Fruit fly (Drosophila melanogaster) whole organism, prepupa: Measurements from ENCODE around the gene Or33a.

Experiments
- Ets96B ChIP-seq: fragments of 200-800 bp; optimal IDR thresholded peaks from 2 replicates; lab custom pipeline; 2019; ENCODE audit warnings: missing biosample characterization, mild to moderate bottlenecking, missing genetic modification characterization, moderate library complexity
- Gug ChIP-seq: fragments of 200-800 bp; sonication (Bioruptor generic); IDR thresholded peaks from 2 replicates; pipeline ENCODE4 v1.3.6; 2022; ENCODE audit warnings: missing biosample characterization, missing genetic modification characterization
- Lpt ChIP-seq: fragments of 200-800 bp; sonication (Bioruptor generic); optimal IDR thresholded peaks from 3 replicates; lab custom pipeline; 2016; ENCODE audit warnings: missing biosample characterization, missing genetic modification characterization
- OdsH ChIP-seq: fragments of 200-800 bp; sonication (Bioruptor generic); optimal IDR thresholded peaks from 3 replicates; lab custom pipeline; 2016; ENCODE audit warnings: missing biosample characterization, missing genetic modification characterization
- cyc ChIP-seq: fragments of 200-800 bp; sonication (Bioruptor generic); optimal IDR thresholded peaks from 3 replicates; lab custom pipeline; 2016; ENCODE audit warnings: missing biosample characterization, missing genetic modification characterization
- fkh ChIP-seq: fragments of 200-800 bp; sonication (Bioruptor generic); optimal IDR thresholded peaks from 3 replicates; lab custom pipeline; 2017; ENCODE audit warnings: missing biosample characterization, mild to moderate bottlenecking, missing genetic modification characterization, moderate library complexity

DNA sequence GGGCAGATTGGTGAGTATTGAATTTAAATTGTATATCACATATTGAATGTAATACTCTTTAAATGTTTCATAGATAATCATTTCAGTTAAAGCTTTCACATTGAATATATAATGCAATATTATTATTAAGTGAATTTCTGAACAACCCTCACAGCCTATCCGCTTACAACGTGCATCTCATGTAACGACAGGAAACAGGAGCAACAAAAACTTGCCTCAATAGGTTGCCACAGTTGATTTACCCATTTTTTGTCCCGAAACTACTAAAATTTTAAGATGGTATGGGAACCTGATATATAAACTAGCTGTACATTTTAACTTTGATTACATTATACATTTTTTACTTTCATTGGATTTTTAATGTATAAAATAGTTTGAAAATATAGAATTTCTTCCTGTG is 24.4 kb downstream of the Or33a start:
- TF ChIP-seq OdsH (GFP tag; lab: Kevin White, UChicago) (no peak), Gug (no peak), fkh (GFP tag; lab: Kevin White, UChicago) (no peak), Lpt (GFP tag; lab: Kevin White, UChicago) (no peak), cyc (GFP tag; lab: Kevin White, UChicago) (no peak), Ets96B (tag; lab: Kevin White, UChicago) (peak; percentile 11)
